Worm (Caenorhabditis elegans) whole organism, L4 larva: ENCODE results near the gene ZK688.9.

Experiments
- F49E8.2 ChIP-seq: sonication (generic microtip); optimal IDR thresholded peaks from 2 replicates; lab custom pipeline; 2016; ENCODE audit warnings: missing compliant biosample characterization, mild to moderate bottlenecking, missing genetic modification characterization, borderline replicate concordance
- ceh-82 ChIP-seq: sonication (generic microtip); optimal IDR thresholded peaks from 2 replicates; lab custom pipeline; 2017; ENCODE audit warnings: missing biosample characterization, missing genetic modification characterization
- mes-2 ChIP-seq: sonication (generic microtip); optimal IDR thresholded peaks from 2 replicates; lab custom pipeline; 2016; ENCODE audit warnings: missing genotype, mild to moderate bottlenecking, missing genetic modification characterization, missing compliant biosample characterization; ENCODE audit not compliant: poor library complexity, severe bottlenecking
- nhr-10 ChIP-seq: fragments of 150-350 bp; optimal IDR thresholded peaks from 2 replicates; lab custom pipeline; 2014; ENCODE audit warnings: missing biosample characterization, missing genetic modification characterization
- nhr-237 ChIP-seq: sonication (generic microtip); optimal IDR thresholded peaks from 2 replicates; lab custom pipeline; 2017; ENCODE audit warnings: missing biosample characterization, missing genetic modification characterization
- zfp-2 ChIP-seq: sonication (generic microtip); optimal IDR thresholded peaks from 2 replicates; lab custom pipeline; 2016; ENCODE audit warnings: mild to moderate bottlenecking, missing genetic modification characterization, missing compliant biosample characterization

DNA sequence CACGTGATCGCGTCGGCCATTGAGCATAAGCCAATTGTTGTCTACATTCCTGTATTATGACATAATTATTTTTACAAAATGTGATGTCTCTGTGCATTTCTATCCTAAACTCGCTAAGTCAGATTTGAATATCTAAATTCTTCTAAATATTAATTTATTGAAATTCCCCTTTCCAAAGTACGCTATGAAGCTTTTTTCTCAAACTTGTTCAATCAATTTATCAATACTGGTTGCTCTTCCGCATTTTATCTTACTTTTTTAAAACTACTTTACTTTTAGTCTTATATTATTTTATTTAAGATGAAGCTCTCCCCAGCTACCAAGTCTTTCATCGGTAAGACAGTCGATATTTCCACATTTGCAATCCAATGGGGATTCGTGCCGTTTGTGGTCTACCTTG, 23.5 kb downstream of the ZK688.9 start, which contains the start of gene tomm-7:
- TF ChIP-seq F49E8.2 (tag; lab: Kevin White, UChicago) (no peak), nhr-10 (no peak), nhr-237 (tag; lab: Kevin White, UChicago) (no peak), ceh-82 (no peak), mes-2 (tag; lab: Kevin White, UChicago) (no peak), zfp-2 (tag; lab: Kevin White, UChicago) (no peak)
